Fruit fly (Drosophila melanogaster) whole organism, embryonic: ENCODE measurements around the gene Arp6.

ENCODE experiments used
- B-H2 ChIP-seq: fragments of 200-800 bp; sonication (Bioruptor generic); optimal IDR thresholded peaks from 2 replicates; lab custom pipeline; 2018; ENCODE audit warnings: missing biosample characterization, mild to moderate bottlenecking, missing genetic modification characterization
- CG1024 ChIP-seq: fragments of 200-800 bp; sonication (Bioruptor generic); IDR thresholded peaks from 2 replicates; pipeline ENCODE4 v1.3.6; 2022; ENCODE audit warnings: missing biosample characterization, missing genetic modification characterization
- CG10366 ChIP-seq: fragments of 200-800 bp; sonication (Bioruptor generic); IDR thresholded peaks from 2 replicates; pipeline ENCODE4 v1.3.6; 2022; ENCODE audit warnings: missing biosample characterization, missing genetic modification characterization
- CG11247 ChIP-seq: fragments of 200-800 bp; sonication (Bioruptor generic); IDR thresholded peaks from 2 replicates; pipeline ENCODE4 v1.3.6; 2022; ENCODE audit warnings: missing biosample characterization, missing genetic modification characterization
- CG12219 ChIP-seq: fragments of 200-800 bp; sonication (Bioruptor generic); optimal IDR thresholded peaks from 3 replicates; lab custom pipeline; 2018; ENCODE audit warnings: missing biosample characterization, mild to moderate bottlenecking, missing genetic modification characterization
- CG12769 ChIP-seq: fragments of 200-800 bp; sonication (Bioruptor generic); optimal IDR thresholded peaks from 2 replicates; lab custom pipeline; 2019; ENCODE audit warnings: missing biosample characterization, mild to moderate bottlenecking, missing genetic modification characterization, moderate library complexity
- CG13123 ChIP-seq: fragments of 200-800 bp; sonication (Bioruptor generic); optimal IDR thresholded peaks from 2 replicates; lab custom pipeline; 2016; ENCODE audit warnings: missing biosample characterization, missing genetic modification characterization
- CG14014 ChIP-seq: fragments of 200-800 bp; sonication (Bioruptor generic); IDR thresholded peaks from 2 replicates; pipeline ENCODE4 v1.3.6; 2022; ENCODE audit warnings: missing biosample characterization, missing genetic modification characterization
- CG14965 ChIP-seq: fragments of 200-800 bp; sonication (Bioruptor generic); optimal IDR thresholded peaks from 2 replicates; lab custom pipeline; 2016; ENCODE audit warnings: missing biosample characterization, missing genetic modification characterization, borderline replicate concordance
- CG15514 ChIP-seq: fragments of 200-800 bp; sonication (Bioruptor generic); optimal IDR thresholded peaks from 3 replicates; lab custom pipeline; 2017; ENCODE audit warnings: missing biosample characterization, missing genetic modification characterization, mild to moderate bottlenecking, moderate library complexity, missing genetic modification reagents
- CG1602 ChIP-seq: fragments of 200-800 bp; sonication (Bioruptor generic); optimal IDR thresholded peaks from 3 replicates; lab custom pipeline; 2016; ENCODE audit warnings: missing biosample characterization, missing genetic modification characterization
- CG1792 ChIP-seq: fragments of 200-800 bp; sonication (Bioruptor generic); optimal IDR thresholded peaks from 2 replicates; lab custom pipeline; 2016; ENCODE audit warnings: missing biosample characterization, missing genetic modification characterization
- CG2129 ChIP-seq: fragments of 200-800 bp; sonication (Bioruptor generic); IDR thresholded peaks from 2 replicates; pipeline ENCODE4 v1.3.6; 2022; ENCODE audit warnings: missing biosample characterization, missing genetic modification characterization; ENCODE audit not compliant: partially characterized antibody
- CG30431 ChIP-seq: fragments of 200-800 bp; sonication (Bioruptor generic); optimal IDR thresholded peaks from 2 replicates; lab custom pipeline; 2017; ENCODE audit warnings: missing biosample characterization, missing genetic modification characterization
- CG42726 ChIP-seq: fragments of 200-800 bp; sonication (Bioruptor generic); IDR thresholded peaks from 2 replicates; pipeline ENCODE4 v1.3.6; 2022; ENCODE audit warnings: missing biosample characterization, missing genetic modification characterization; ENCODE audit not compliant: partially characterized antibody
- CG6254 ChIP-seq: fragments of 200-800 bp; sonication (Bioruptor generic); optimal IDR thresholded peaks from 3 replicates; lab custom pipeline; 2017; ENCODE audit warnings: mild to moderate bottlenecking, missing biosample characterization, missing genetic modification reagents, missing genetic modification characterization
- CG6272 ChIP-seq: fragments of 200-800 bp; sonication (Bioruptor generic); IDR thresholded peaks from 2 replicates; pipeline ENCODE4 v1.3.6; 2022; ENCODE audit warnings: missing biosample characterization, missing genetic modification characterization
- CG6854 ChIP-seq: fragments of 200-800 bp; sonication (Bioruptor generic); optimal IDR thresholded peaks from 3 replicates; lab custom pipeline; 2017; ENCODE audit warnings: missing biosample characterization, mild to moderate bottlenecking, missing genetic modification characterization
- CG8359 ChIP-seq: fragments of 200-800 bp; sonication (Bioruptor generic); optimal IDR thresholded peaks from 2 replicates; lab custom pipeline; 2017; ENCODE audit warnings: missing biosample characterization, mild to moderate bottlenecking, missing genetic modification characterization, borderline replicate concordance
- CG9727 ChIP-seq: fragments of 200-800 bp; sonication (Bioruptor generic); optimal IDR thresholded peaks from 3 replicates; lab custom pipeline; 2017; ENCODE audit warnings: missing biosample characterization, mild to moderate bottlenecking, missing genetic modification characterization
- D19A ChIP-seq: fragments of 200-800 bp; optimal IDR thresholded peaks from 3 replicates; lab custom pipeline; 2019; ENCODE audit warnings: missing biosample characterization, mild to moderate bottlenecking, missing genetic modification characterization, moderate library complexity
- Ets65A ChIP-seq: fragments of 200-800 bp; sonication (Bioruptor generic); peaks from one replicate; lab custom pipeline; 2016; ENCODE audit warnings: missing biosample characterization, missing genetic modification characterization
- Fer3 ChIP-seq: fragments of 200-800 bp; sonication (Bioruptor generic); optimal IDR thresholded peaks from 2 replicates; lab custom pipeline; 2018; ENCODE audit warnings: missing biosample characterization, mild to moderate bottlenecking, missing genetic modification characterization, moderate library complexity
- Hr78 ChIP-seq, 2 experiments: fragments of 200-800 bp in 1 of 2; fragments of >200 bp in 1 of 2; sonication (Bioruptor generic) in 1 of 2; optimal IDR thresholded peaks; 2 replicates each; lab custom pipeline; 2017 to 2019; ENCODE audit warnings: missing biosample characterization in 2 of 2, missing genetic modification characterization in 2 of 2, mild to moderate bottlenecking in 1 of 2, moderate library complexity in 1 of 2
- Max ChIP-seq: fragments of 200-800 bp; sonication (Bioruptor generic); optimal IDR thresholded peaks from 2 replicates; lab custom pipeline; 2016; ENCODE audit warnings: missing biosample characterization, mild to moderate bottlenecking, missing genetic modification characterization
- Mes4 ChIP-seq: fragments of 200-800 bp; sonication (Bioruptor generic); optimal IDR thresholded peaks from 2 replicates; lab custom pipeline; 2016; ENCODE audit warnings: missing biosample characterization, missing genetic modification characterization
- NC2α ChIP-seq: fragments of 200-800 bp; sonication (Bioruptor generic); optimal IDR thresholded peaks from 2 replicates; lab custom pipeline; 2016; ENCODE audit warnings: missing biosample characterization, missing genetic modification characterization
- NFAT ChIP-seq: fragments of 200-800 bp; sonication (Bioruptor generic); IDR thresholded peaks from 2 replicates; pipeline ENCODE4 v1.3.6; 2022; ENCODE audit warnings: missing biosample characterization, missing genetic modification characterization
- Ravus ChIP-seq: fragments of 200-800 bp; sonication (Bioruptor generic); IDR thresholded peaks from 2 replicates; pipeline ENCODE4 v1.3.6; 2022; ENCODE audit warnings: missing biosample characterization, missing genetic modification characterization
- Sry-β ChIP-seq: fragments of 200-800 bp; sonication (Bioruptor generic); optimal IDR thresholded peaks from 2 replicates; lab custom pipeline; 2018; ENCODE audit warnings: missing biosample characterization, mild to moderate bottlenecking, missing genetic modification characterization, moderate library complexity
- Sry-δ ChIP-seq: fragments of 200-800 bp; sonication (Bioruptor generic); optimal IDR thresholded peaks from 2 replicates; lab custom pipeline; 2016; ENCODE audit warnings: missing biosample characterization, missing genetic modification characterization
- Taf1 ChIP-seq: fragments of 200-800 bp; sonication (Bioruptor generic); IDR thresholded peaks from 2 replicates; pipeline ENCODE4 v1.3.6; 2022; ENCODE audit warnings: missing biosample characterization, missing genetic modification characterization
- Vsx1 ChIP-seq: fragments of 200-800 bp; sonication (Bioruptor generic); optimal IDR thresholded peaks from 2 replicates; lab custom pipeline; 2017; ENCODE audit warnings: missing biosample characterization, mild to moderate bottlenecking, missing genetic modification characterization, missing genetic modification reagents
- ap ChIP-seq: fragments of 200-800 bp; sonication (Bioruptor generic); IDR thresholded peaks from 2 replicates; pipeline ENCODE4 v1.3.6; 2022; ENCODE audit warnings: missing biosample characterization, missing genetic modification characterization
- ase ChIP-seq: fragments of 200-800 bp; sonication (Bioruptor generic); IDR thresholded peaks from 3 replicates; pipeline ENCODE4 v1.3.6; 2022; ENCODE audit warnings: missing biosample characterization, missing genetic modification characterization
- gsb-n ChIP-seq: fragments of 200-800 bp; sonication (Bioruptor generic); optimal IDR thresholded peaks from 3 replicates; lab custom pipeline; 2018; ENCODE audit warnings: missing biosample characterization, mild to moderate bottlenecking, missing genetic modification characterization
- ham ChIP-seq: fragments of 200-800 bp; sonication (Bioruptor generic); IDR thresholded peaks from 2 replicates; pipeline ENCODE4 v1.3.6; 2022; ENCODE audit warnings: missing biosample characterization, missing genetic modification characterization
- hb ChIP-seq: fragments of 200-800 bp; sonication (Bioruptor generic); IDR thresholded peaks from 3 replicates; pipeline ENCODE4 v1.3.6; 2022; ENCODE audit warnings: missing biosample characterization, missing genetic modification characterization; ENCODE audit not compliant: partially characterized antibody
- ind ChIP-seq: fragments of 200-800 bp; sonication (Bioruptor generic); optimal IDR thresholded peaks from 3 replicates; lab custom pipeline; 2016; ENCODE audit warnings: missing biosample characterization, missing genetic modification characterization
- kni ChIP-seq: fragments of 200-800 bp; sonication (Bioruptor generic); optimal IDR thresholded peaks from 3 replicates; lab custom pipeline; 2017; ENCODE audit warnings: mild to moderate bottlenecking, missing biosample characterization, missing genetic modification reagents, missing genetic modification characterization
- knrl ChIP-seq: fragments of 200-800 bp; sonication (Bioruptor generic); IDR thresholded peaks from 3 replicates; pipeline ENCODE4 v1.3.6; 2022; ENCODE audit warnings: missing biosample characterization, missing genetic modification characterization; ENCODE audit not compliant: partially characterized antibody
- maf-S ChIP-seq: fragments of 200-800 bp; sonication (Bioruptor generic); optimal IDR thresholded peaks from 2 replicates; lab custom pipeline; 2016; ENCODE audit warnings: missing biosample characterization, missing genetic modification characterization
- nau ChIP-seq: fragments of 200-800 bp; sonication (Bioruptor generic); optimal IDR thresholded peaks from 3 replicates; lab custom pipeline; 2017; ENCODE audit warnings: missing biosample characterization, mild to moderate bottlenecking, missing genetic modification characterization, missing genetic modification reagents
- onecut ChIP-seq: fragments of 200-800 bp; sonication (Bioruptor generic); IDR thresholded peaks from 2 replicates; pipeline ENCODE4 v1.3.6; 2022; ENCODE audit warnings: missing biosample characterization, missing genetic modification characterization
- ranshi ChIP-seq: fragments of 200-800 bp; sonication (Bioruptor generic); IDR thresholded peaks from 2 replicates; pipeline ENCODE4 v1.3.6; 2022; ENCODE audit warnings: missing biosample characterization, missing genetic modification characterization
- ro ChIP-seq: fragments of 200-800 bp; sonication (Bioruptor generic); IDR thresholded peaks from 2 replicates; pipeline ENCODE4 v1.3.6; 2022; ENCODE audit warnings: missing biosample characterization, missing genetic modification characterization
- shn ChIP-seq: fragments of 200-800 bp; sonication (Bioruptor generic); optimal IDR thresholded peaks from 3 replicates; lab custom pipeline; 2016; ENCODE audit warnings: missing biosample characterization, missing genetic modification characterization
- slbo ChIP-seq: fragments of 200-800 bp; sonication (Bioruptor generic); IDR thresholded peaks from 2 replicates; pipeline ENCODE4 v1.3.6; 2022; ENCODE audit warnings: missing biosample characterization, missing genetic modification characterization
- sna ChIP-seq: fragments of 200-800 bp; sonication (Bioruptor generic); IDR thresholded peaks from 2 replicates; pipeline ENCODE4 v1.3.6; 2022; ENCODE audit warnings: missing biosample characterization, missing genetic modification characterization; ENCODE audit not compliant: partially characterized antibody

Arp6 gene

dm6 chrX:15697581-15698208, 39.2 kb downstream of the Arp6 start (continued):
- TF ChIP-seq CG30431 (peak; percentile 74), Mes4 (GFP tag; lab: Kevin White, UChicago) (no peak), CG12219 (GFP tag; lab: Kevin White, UChicago) (peak; percentile 83), CG8359 (peak; percentile 82), CG10366 (GFP tag; lab: Robert Waterston, UW) (peak; percentile 92), CG9727 (peak; percentile 92), ro (peak; percentile 77), ind (peak; percentile 94), CG11247 (peak; percentile 91), ap (GFP tag; lab: Robert Waterston, UW) (peak; percentile 93), NFAT (GFP tag; lab: Robert Waterston, UW) (peak; percentile 92), CG6272 (GFP tag; lab: Robert Waterston, UW) (peak; percentile 89), ham (peak; percentile 88), ranshi (peak; percentile 94), CG6254 (GFP tag; lab: Kevin White, UChicago) (peak; percentile 81), Ravus (GFP tag; lab: Robert Waterston, UW) (peak; percentile 81), shn (no peak), NC2α (GFP tag; lab: Kevin White, UChicago) (no peak), hb (no peak), nau (GFP tag; lab: Kevin White, UChicago) (peak; percentile 91), kni (GFP tag; lab: Kevin White, UChicago) (no peak), Max (GFP tag; lab: Kevin White, UChicago) (peak; percentile 84), CG1602 (GFP tag; lab: Kevin White, UChicago) (peak; percentile 87), CG14965 (GFP tag; lab: Kevin White, UChicago) (no peak), Taf1 (GFP tag; lab: Robert Waterston, UW) (peak; percentile 92), CG13123 (peak; percentile 60), Hr78 (GFP tag; optimal IDR thresholded peaks at IDR 0.05; lab: Kevin White, UChicago) (peak in 1 of 2 experiments; percentile 72), CG1024 (peak; percentile 85), onecut (GFP tag; lab: Robert Waterston, UW) (peak; percentile 76), CG42726 (GFP tag; lab: Robert Waterston, UW) (0 out of 2 replicates have a peak, but pooled peaks have one; percentile 42), Sry-δ (peak; percentile 10), Vsx1 (peak; percentile 79), maf-S (GFP tag; lab: Kevin White, UChicago) (no peak), sna (no peak), gsb-n (tag; lab: Kevin White, UChicago) (peak; percentile 81), D19A (peak; percentile 82), Sry-β (GFP tag; lab: Kevin White, UChicago) (peak; percentile 91), CG12769 (tag; lab: Kevin White, UChicago) (peak; percentile 92), slbo (GFP tag; lab: Robert Waterston, UW) (peak; percentile 96), knrl (GFP tag; lab: Robert Waterston, UW) (peak; percentile 41; the same call in 2 of the 3 replicates), CG15514 (GFP tag; lab: Kevin White, UChicago) (peak; percentile 94), CG1792 (GFP tag; lab: Kevin White, UChicago) (peak; percentile 25), ase (peak; percentile 93), B-H2 (GFP tag; lab: Kevin White, UChicago) (peak; percentile 92), CG14014 (GFP tag; lab: Robert Waterston, UW) (peak; percentile 96), Ets65A (GFP tag; lab: Kevin White, UChicago) (peak; percentile 95), CG2129 (no peak), CG6854 (GFP tag; lab: Kevin White, UChicago) (peak; percentile 90), Fer3 (tag; lab: Kevin White, UChicago) (peak; percentile 95)
